Worm (Caenorhabditis elegans) whole organism, L3 larva: ENCODE results near the gene kmo-1.

ENCODE experiments used
- aly-2 ChIP-seq: fragments of 150-350 bp; optimal IDR thresholded peaks from 2 replicates; lab custom pipeline; 2014; ENCODE audit warnings: missing biosample characterization, missing genetic modification characterization
- ceh-16 ChIP-seq: sonication (generic microtip); optimal IDR thresholded peaks from 2 replicates; lab custom pipeline; 2017; ENCODE audit warnings: missing biosample characterization, missing genetic modification characterization
- ceh-28 ChIP-seq: fragments of 150-350 bp; optimal IDR thresholded peaks from 2 replicates; lab custom pipeline; 2014; ENCODE audit warnings: missing biosample characterization, missing genetic modification reagents, missing genetic modification characterization
- elt-1 ChIP-seq: fragments of 150-350 bp; optimal IDR thresholded peaks from 2 replicates; lab custom pipeline; 2014; ENCODE audit warnings: missing biosample characterization, missing genetic modification characterization
- nhr-11 ChIP-seq: fragments of 150-350 bp; optimal IDR thresholded peaks from 2 replicates; lab custom pipeline; 2014; ENCODE audit warnings: missing biosample characterization, missing genetic modification characterization
- nhr-28 ChIP-seq: fragments of 150-350 bp; optimal IDR thresholded peaks from 2 replicates; lab custom pipeline; 2014; ENCODE audit warnings: missing biosample characterization, missing genetic modification characterization
- sea-2 ChIP-seq: fragments of 150-350 bp; sonication (generic microtip); optimal IDR thresholded peaks from 4 replicates; lab custom pipeline; 2014; ENCODE audit warnings: missing biosample characterization, missing genetic modification reagents, missing genetic modification characterization
- skn-1 ChIP-seq: fragments of 150-350 bp; optimal IDR thresholded peaks from 2 replicates; lab custom pipeline; 2014; ENCODE audit warnings: missing biosample characterization, missing genetic modification characterization
- ztf-11 ChIP-seq: fragments of 150-350 bp; optimal IDR thresholded peaks from 2 replicates; lab custom pipeline; 2014; ENCODE audit warnings: missing biosample characterization, missing genetic modification characterization
- ztf-4 ChIP-seq: fragments of 150-350 bp; optimal IDR thresholded peaks from 2 replicates; lab custom pipeline; 2014; ENCODE audit warnings: missing biosample characterization, missing genetic modification characterization

DNA sequence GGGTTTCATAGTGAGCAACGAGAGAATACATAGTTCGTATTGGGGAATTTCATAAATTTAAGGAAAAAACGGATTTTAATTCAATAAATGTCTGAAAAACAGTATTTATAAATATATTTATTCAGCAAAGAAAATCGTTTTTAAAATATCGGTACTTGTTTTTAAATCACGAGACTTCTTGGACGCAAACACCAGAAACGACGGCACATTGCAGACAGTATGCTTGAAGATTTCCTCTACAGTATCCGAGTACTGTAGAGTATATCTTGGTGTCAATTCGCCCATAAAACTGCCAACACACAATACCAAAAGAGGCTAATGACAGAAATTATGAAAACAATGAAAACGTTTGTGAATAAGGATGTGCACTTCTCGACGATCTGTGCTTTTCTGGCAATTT lies 4.5 kb downstream of the kmo-1 start:
- TF ChIP-seq skn-1 (tag; lab: Kevin White, UChicago) (no peak), ceh-16 (tag; lab: Kevin White, UChicago) (no peak), elt-1 (no peak), sea-2 (no peak), aly-2 (tag; lab: Kevin White, UChicago) (no peak), nhr-28 (tag; lab: Kevin White, UChicago) (no peak), nhr-11 (tag; lab: Kevin White, UChicago) (no peak), ceh-28 (tag; lab: Kevin White, UChicago) (no peak), ztf-11 (tag; lab: Kevin White, UChicago) (no peak), ztf-4 (no peak)
